Fruit fly (Drosophila melanogaster): Measurements from ENCODE around the gene beta-Man.

DNA sequence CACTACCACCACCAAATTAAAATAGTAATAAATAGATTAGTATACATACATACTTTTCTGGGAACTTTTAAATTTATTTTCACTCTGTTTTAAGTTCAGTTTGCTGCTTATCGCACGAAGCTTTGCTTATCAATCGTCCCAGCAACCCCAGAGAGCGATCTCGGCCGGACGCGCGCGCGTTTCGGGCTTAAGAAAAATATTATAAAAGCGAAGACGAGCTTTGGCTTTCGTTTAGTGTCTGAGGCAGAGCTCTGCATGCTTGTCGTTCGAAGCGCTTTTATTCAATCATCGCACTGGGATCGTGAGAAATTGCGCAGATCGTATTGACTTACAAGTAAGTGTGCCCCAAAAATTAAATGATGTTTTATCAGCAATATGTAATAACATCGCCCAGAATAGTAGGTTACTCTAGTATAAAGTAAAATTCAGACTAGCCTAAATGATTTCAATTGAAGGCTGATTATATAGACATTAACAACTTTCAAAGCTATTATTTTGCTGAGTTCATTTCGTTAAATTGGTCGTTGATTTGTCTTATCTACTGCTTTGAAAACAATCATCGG lies 38.1 kb downstream of the beta-Man start, which contains the start of gene Gel:
- TF ChIP-seq eg (GFP tag; IDR thresholded peaks at IDR 0.05) (no peak), lz (GFP tag; optimal IDR thresholded peaks at IDR 0.05) (no peak), Smox (GFP tag; optimal IDR thresholded peaks at IDR 0.05) (no peak), Lpt (GFP tag; optimal IDR thresholded peaks at IDR 0.05) (no peak), CG8632 (GFP tag; optimal IDR thresholded peaks at IDR 0.05) (no peak), CG6854 (GFP tag; optimal IDR thresholded peaks at IDR 0.05) (no peak), esn (GFP tag; optimal IDR thresholded peaks at IDR 0.05) (no peak), CG11902 (GFP tag; optimal IDR thresholded peaks at IDR 0.05) (no peak), CG11762 (GFP tag; optimal IDR thresholded peaks at IDR 0.05; ENCODE audit: insufficient read depth) (no peak), CG9139 (GFP tag; optimal IDR thresholded peaks at IDR 0.05) (no peak), Sox14 (GFP tag; optimal IDR thresholded peaks at IDR 0.05) (no peak), CG34406 (GFP tag; optimal IDR thresholded peaks at IDR 0.05) (no peak)

Measured in whole organism, prepupa.